Fruit fly (Drosophila melanogaster) whole organism, embryonic: ENCODE results near the gene ds.
A peak's percentile ranks its signal among the peaks of the same experiment; 100 is the strongest.

Experiments used
- Atf-2 ChIP-seq: fragments of 200-800 bp; sonication (Bioruptor generic); optimal IDR thresholded peaks from 2 replicates; lab custom pipeline; 2016; ENCODE audit warnings: missing biosample characterization, missing genetic modification characterization
- CG10565 ChIP-seq: fragments of 200-800 bp; sonication (Bioruptor generic); optimal IDR thresholded peaks from 3 replicates; lab custom pipeline; 2016; ENCODE audit warnings: missing biosample characterization, mild to moderate bottlenecking, missing genetic modification characterization
- CG11560 ChIP-seq: fragments of 200-800 bp; sonication (Bioruptor generic); IDR thresholded peaks from 3 replicates; pipeline ENCODE4 v1.3.6; 2022; ENCODE audit warnings: missing biosample characterization, missing genetic modification characterization
- CG13287 ChIP-seq: fragments of 200-800 bp; sonication (Bioruptor generic); IDR thresholded peaks from 2 replicates; pipeline ENCODE4 v1.3.6; 2022; ENCODE audit warnings: missing biosample characterization, missing genetic modification characterization; ENCODE audit not compliant: partially characterized antibody
- CG14014 ChIP-seq: fragments of 200-800 bp; sonication (Bioruptor generic); IDR thresholded peaks from 2 replicates; pipeline ENCODE4 v1.3.6; 2022; ENCODE audit warnings: missing biosample characterization, missing genetic modification characterization
- CG14050 ChIP-seq: fragments of 200-800 bp; sonication (Bioruptor generic); IDR thresholded peaks from 3 replicates; pipeline ENCODE4 v1.3.6; 2022; ENCODE audit warnings: missing biosample characterization, missing genetic modification characterization
- CG14860 ChIP-seq: fragments of 200-800 bp; sonication (Bioruptor generic); IDR thresholded peaks from 3 replicates; pipeline ENCODE4 v1.3.6; 2022; ENCODE audit warnings: missing biosample characterization, missing genetic modification characterization; ENCODE audit not compliant: partially characterized antibody
- CG17186 ChIP-seq: fragments of 200-800 bp; sonication (Bioruptor generic); optimal IDR thresholded peaks from 3 replicates; lab custom pipeline; 2017; ENCODE audit warnings: missing biosample characterization, missing genetic modification reagents, missing genetic modification characterization
- CG17359 ChIP-seq: fragments of 200-800 bp; sonication (Bioruptor generic); optimal IDR thresholded peaks from 3 replicates; lab custom pipeline; 2018; ENCODE audit warnings: missing biosample characterization, mild to moderate bottlenecking, missing genetic modification characterization, moderate library complexity
- CG17361 ChIP-seq: fragments of 200-800 bp; sonication (Bioruptor generic); IDR thresholded peaks from 3 replicates; pipeline ENCODE4 v1.3.6; 2022; ENCODE audit warnings: missing biosample characterization, missing genetic modification characterization
- CG18599 ChIP-seq: fragments of 200-800 bp; sonication (Bioruptor generic); optimal IDR thresholded peaks from 3 replicates; lab custom pipeline; 2017; ENCODE audit warnings: missing biosample characterization, missing genetic modification characterization, mild to moderate bottlenecking, moderate library complexity, missing genetic modification reagents
- CG30403 ChIP-seq: fragments of 200-800 bp; sonication (Bioruptor generic); optimal IDR thresholded peaks from 3 replicates; lab custom pipeline; 2016; ENCODE audit warnings: missing biosample characterization, missing genetic modification characterization
- CG3065 ChIP-seq: fragments of 200-800 bp; sonication (Bioruptor generic); optimal IDR thresholded peaks from 2 replicates; lab custom pipeline; 2016; ENCODE audit warnings: missing biosample characterization, missing genetic modification characterization
- CG31441 ChIP-seq: fragments of 200-800 bp; sonication (Bioruptor generic); IDR thresholded peaks from 2 replicates; pipeline ENCODE4 v1.3.6; 2022; ENCODE audit warnings: missing biosample characterization, missing genetic modification characterization
- CG3163 ChIP-seq: fragments of 200-800 bp; sonication (Bioruptor generic); optimal IDR thresholded peaks from 3 replicates; lab custom pipeline; 2016; ENCODE audit warnings: missing biosample characterization, missing genetic modification characterization
- CG34422 ChIP-seq: fragments of 200-800 bp; sonication (Bioruptor generic); IDR thresholded peaks from 3 replicates; pipeline ENCODE4 v1.3.6; 2022; ENCODE audit warnings: missing biosample characterization, missing genetic modification characterization
- CG4360 ChIP-seq: fragments of 200-800 bp; sonication (Bioruptor generic); IDR thresholded peaks from 2 replicates; pipeline ENCODE4 v1.3.6; 2022; ENCODE audit warnings: missing biosample characterization, missing genetic modification characterization
- CG4424 ChIP-seq: fragments of 200-800 bp; sonication (Bioruptor generic); optimal IDR thresholded peaks from 3 replicates; lab custom pipeline; 2016; ENCODE audit warnings: missing biosample characterization, missing genetic modification characterization
- CG4730 ChIP-seq: fragments of 200-800 bp; sonication (Bioruptor generic); IDR thresholded peaks from 2 replicates; pipeline ENCODE4 v1.3.6; 2022; ENCODE audit warnings: missing biosample characterization, missing genetic modification characterization
- CG4854 ChIP-seq: fragments of 200-800 bp; sonication (Bioruptor generic); optimal IDR thresholded peaks from 2 replicates; lab custom pipeline; 2016; ENCODE audit warnings: missing biosample characterization, missing genetic modification characterization, inconsistent platforms
- CG5245 ChIP-seq: fragments of 200-800 bp; sonication (Bioruptor generic); optimal IDR thresholded peaks from 3 replicates; lab custom pipeline; 2016; ENCODE audit warnings: missing biosample characterization, missing genetic modification characterization
- CG6175 ChIP-seq: fragments of 200-800 bp; sonication (Bioruptor generic); IDR thresholded peaks from 3 replicates; pipeline ENCODE4 v1.3.6; 2022; ENCODE audit warnings: missing biosample characterization, missing genetic modification characterization
- CG8388 ChIP-seq: fragments of 200-800 bp; sonication (Bioruptor generic); optimal IDR thresholded peaks from 2 replicates; lab custom pipeline; 2019; ENCODE audit warnings: missing biosample characterization, mild to moderate bottlenecking, missing genetic modification characterization, moderate library complexity
- CG9817 ChIP-seq: fragments of 200-800 bp; sonication (Bioruptor generic); optimal IDR thresholded peaks from 2 replicates; lab custom pipeline; 2018; ENCODE audit warnings: missing biosample characterization, mild to moderate bottlenecking, missing genetic modification characterization, moderate library complexity
- CG9876 ChIP-seq: fragments of 200-800 bp; sonication (Bioruptor generic); optimal IDR thresholded peaks from 2 replicates; lab custom pipeline; 2016; ENCODE audit warnings: missing biosample characterization, missing genetic modification characterization
- Doc3 ChIP-seq: fragments of 200-800 bp; sonication (Bioruptor generic); IDR thresholded peaks from 3 replicates; pipeline ENCODE4 v1.3.6; 2022; ENCODE audit warnings: missing biosample characterization, missing genetic modification characterization; ENCODE audit not compliant: partially characterized antibody
- Dref ChIP-seq: fragments of 200-800 bp; sonication (Bioruptor generic); IDR thresholded peaks from 2 replicates; pipeline ENCODE4 v1.3.6; 2022; ENCODE audit warnings: missing biosample characterization, missing genetic modification characterization
- Hmr ChIP-seq: fragments of 200-800 bp; sonication (Bioruptor generic); optimal IDR thresholded peaks from 3 replicates; lab custom pipeline; 2017; ENCODE audit warnings: mild to moderate bottlenecking, missing biosample characterization, missing genetic modification reagents, missing genetic modification characterization
- MTF-1 ChIP-seq: fragments of 200-800 bp; sonication (Bioruptor generic); optimal IDR thresholded peaks from 2 replicates; lab custom pipeline; 2018; ENCODE audit warnings: missing biosample characterization, mild to moderate bottlenecking, missing genetic modification characterization, borderline replicate concordance
- Nf-YA ChIP-seq: fragments of 200-800 bp; sonication (Bioruptor generic); IDR thresholded peaks from 2 replicates; pipeline ENCODE4 v1.3.6; 2022; ENCODE audit warnings: missing biosample characterization, missing genetic modification characterization
- NfI ChIP-seq: fragments of 200-800 bp; sonication (Bioruptor generic); optimal IDR thresholded peaks from 3 replicates; lab custom pipeline; 2018; ENCODE audit warnings: missing biosample characterization, mild to moderate bottlenecking, missing genetic modification characterization, moderate library complexity
- Side ChIP-seq: fragments of 200-800 bp; sonication (Bioruptor generic); optimal IDR thresholded peaks from 2 replicates; lab custom pipeline; 2016; ENCODE audit warnings: missing biosample characterization, missing genetic modification characterization
- Stat92E ChIP-seq, 3 experiments: fragments of >200 bp in 2 of 3; fragments of 200-800 bp in 1 of 3; sonication (Bioruptor generic) in 1 of 3; optimal IDR thresholded peaks; 2 replicates each; lab custom pipeline; 2017 to 2019; ENCODE audit warnings: missing biosample characterization in 3 of 3, missing genetic modification characterization in 3 of 3, mild to moderate bottlenecking in 1 of 3, moderate library complexity in 1 of 3
- Trl ChIP-seq, 3 experiments: fragments of >200 bp in 2 of 3; fragments of 200-800 bp in 1 of 3; sonication (Bioruptor generic) in 1 of 3; optimal IDR thresholded peaks; 2 replicates in 1 of 3; 3 replicates in 2 of 3; lab custom pipeline; 2016 to 2017; ENCODE audit warnings: missing biosample characterization in 1 of 3, missing genetic modification characterization in 1 of 3
- al ChIP-seq: fragments of 200-800 bp; sonication (Bioruptor generic); IDR thresholded peaks from 2 replicates; pipeline ENCODE4 v1.3.6; 2022; ENCODE audit warnings: missing biosample characterization, missing genetic modification characterization
- caup ChIP-seq: fragments of 200-800 bp; sonication (Bioruptor generic); optimal IDR thresholded peaks from 3 replicates; lab custom pipeline; 2017; ENCODE audit warnings: missing biosample characterization, mild to moderate bottlenecking, missing genetic modification characterization, moderate library complexity; ENCODE audit not compliant: severe bottlenecking
- chif ChIP-seq, 2 experiments: fragments of 200-800 bp; sonication (Bioruptor generic); optimal IDR thresholded peaks; 3 replicates each; lab custom pipeline; 2016; ENCODE audit warnings: missing biosample characterization in 2 of 2, missing genetic modification characterization in 2 of 2
- crol ChIP-seq: fragments of 200-800 bp; sonication (Bioruptor generic); IDR thresholded peaks from 2 replicates; pipeline ENCODE4 v1.3.6; 2022; ENCODE audit warnings: missing biosample characterization, missing genetic modification characterization
- dmrt99B ChIP-seq: fragments of 200-800 bp; sonication (Bioruptor generic); optimal IDR thresholded peaks from 2 replicates; lab custom pipeline; 2018; ENCODE audit warnings: missing biosample characterization, mild to moderate bottlenecking, missing genetic modification characterization, moderate library complexity
- eve ChIP-seq, 2 experiments: fragments of >200 bp; optimal IDR thresholded peaks; 2 replicates each; lab custom pipeline; 2017; ENCODE audit warnings: missing biosample characterization in 2 of 2, missing genetic modification characterization in 2 of 2
- fd102C ChIP-seq: fragments of 200-800 bp; sonication (Bioruptor generic); optimal IDR thresholded peaks from 2 replicates; lab custom pipeline; 2018; ENCODE audit warnings: missing biosample characterization, mild to moderate bottlenecking, missing genetic modification characterization, moderate library complexity
- gcm ChIP-seq: fragments of 200-800 bp; sonication (Bioruptor generic); optimal IDR thresholded peaks from 2 replicates; lab custom pipeline; 2019; ENCODE audit warnings: missing biosample characterization, mild to moderate bottlenecking, missing genetic modification characterization, moderate library complexity
- grau ChIP-seq: fragments of 200-800 bp; optimal IDR thresholded peaks from 3 replicates; lab custom pipeline; 2019; ENCODE audit warnings: missing biosample characterization, mild to moderate bottlenecking, missing genetic modification characterization, moderate library complexity
- klu ChIP-seq: fragments of 200-800 bp; sonication (Bioruptor generic); IDR thresholded peaks from 2 replicates; pipeline ENCODE4 v1.3.6; 2022; ENCODE audit warnings: missing biosample characterization, missing genetic modification characterization
- kni ChIP-seq: fragments of 200-800 bp; sonication (Bioruptor generic); optimal IDR thresholded peaks from 3 replicates; lab custom pipeline; 2017; ENCODE audit warnings: mild to moderate bottlenecking, missing biosample characterization, missing genetic modification reagents, missing genetic modification characterization
- nerfin-1 ChIP-seq: fragments of 200-800 bp; sonication (Bioruptor generic); optimal IDR thresholded peaks from 3 replicates; lab custom pipeline; 2019; ENCODE audit warnings: missing biosample characterization, mild to moderate bottlenecking, missing genetic modification characterization, moderate library complexity
- pho ChIP-seq: fragments of 200-800 bp; sonication (Bioruptor generic); optimal IDR thresholded peaks from 2 replicates; lab custom pipeline; 2016; ENCODE audit warnings: missing biosample characterization, missing genetic modification characterization
- rib ChIP-seq: fragments of 200-800 bp; sonication (Bioruptor generic); IDR thresholded peaks from 2 replicates; pipeline ENCODE4 v1.3.6; 2022; ENCODE audit warnings: missing biosample characterization, missing genetic modification characterization
- trh ChIP-seq: fragments of 200-800 bp; sonication (Bioruptor generic); optimal IDR thresholded peaks from 2 replicates; lab custom pipeline; 2016; ENCODE audit warnings: missing biosample characterization, missing genetic modification characterization
- twi ChIP-seq: fragments of 200-800 bp; optimal IDR thresholded peaks from 2 replicates; lab custom pipeline; 2019; ENCODE audit warnings: missing biosample characterization, mild to moderate bottlenecking, missing genetic modification characterization, moderate library complexity

The ds gene

dm6 chr2L:602439-602879, 112.3 kb downstream of the ds start, which contains the start of gene CG13689 (continued):
- no peak for TF ChIP-seq CG3163
- TF ChIP-seq twi (tag; lab: Kevin White, UChicago) = peak; percentile 37
- peak; percentile 30 for TF ChIP-seq CG4854
- TF ChIP-seq CG30403 = peak; percentile 68
- peak; percentile 41; the same call in 1 of the 2 replicates for TF ChIP-seq CG14014
- no peak for TF ChIP-seq CG4360 (GFP tag; lab: Robert Waterston, UW)
- peak in 1 of 3 experiments; percentile 67 for TF ChIP-seq Stat92E (GFP tag; optimal IDR thresholded peaks at IDR 0.05; lab: Kevin White, UChicago)
- no peak for TF ChIP-seq CG3065 (GFP tag; lab: Kevin White, UChicago)
- no peak for TF ChIP-seq kni (GFP tag; lab: Kevin White, UChicago)
- TF ChIP-seq caup (GFP tag; lab: Kevin White, UChicago) = peak; percentile 32
- TF ChIP-seq CG17361 (GFP tag; lab: Robert Waterston, UW) = peak; percentile 62
- TF ChIP-seq trh (GFP tag; lab: Kevin White, UChicago) = no peak
- peak; percentile 16 for TF ChIP-seq CG8388
- TF ChIP-seq grau (tag; lab: Kevin White, UChicago) = peak; percentile 52
- TF ChIP-seq CG10565 (GFP tag; lab: Kevin White, UChicago) = no peak
- peak; percentile 53 for TF ChIP-seq CG31441 (GFP tag; lab: Robert Waterston, UW)
- TF ChIP-seq MTF-1 (GFP tag; lab: Kevin White, UChicago) = peak; percentile 39
- TF ChIP-seq crol (GFP tag; lab: Robert Waterston, UW) = no peak
- TF ChIP-seq eve (GFP tag; optimal IDR thresholded peaks at IDR 0.05; lab: Kevin White, UChicago) = peak in 1 of 2 experiments; percentile 74
- TF ChIP-seq Nf-YA (GFP tag; lab: Robert Waterston, UW) = no peak
- TF ChIP-seq Side = peak; percentile 29
- TF ChIP-seq CG6175 (GFP tag; lab: Robert Waterston, UW) = no peak
- no peak for TF ChIP-seq CG17186 (GFP tag; lab: Kevin White, UChicago)
- TF ChIP-seq klu = no peak
- TF ChIP-seq gcm (GFP tag; lab: Kevin White, UChicago) = no peak
- TF ChIP-seq Atf-2 (GFP tag; lab: Kevin White, UChicago) = no peak
- no peak for TF ChIP-seq CG9876 (GFP tag; lab: Kevin White, UChicago)
- no peak for TF ChIP-seq dmrt99B (tag; lab: Kevin White, UChicago)
- TF ChIP-seq CG4424 (GFP tag; lab: Kevin White, UChicago) = peak; percentile 63
- TF ChIP-seq CG18599 = peak; percentile 54
- TF ChIP-seq Doc3 (GFP tag; lab: Robert Waterston, UW) = no peak
- TF ChIP-seq al = no peak
- TF ChIP-seq CG14860 (GFP tag; lab: Robert Waterston, UW) = no peak
- 0 out of 3 replicates have a peak, but pooled peaks have one; percentile 11 for TF ChIP-seq CG11560 (tag; lab: Robert Waterston, UW)
- peak; percentile 19; the same call in 1 of the 2 replicates for TF ChIP-seq CG4730
- TF ChIP-seq CG14050 = no peak
- peak in 1 of 2 experiments; percentile 67 for TF ChIP-seq chif (GFP tag; optimal IDR thresholded peaks at IDR 0.05; lab: Kevin White, UChicago)
- no peak for TF ChIP-seq rib
- TF ChIP-seq CG5245 (GFP tag; lab: Kevin White, UChicago) = peak; percentile 48
- TF ChIP-seq Dref (GFP tag; lab: Robert Waterston, UW) = peak; percentile 51
- TF ChIP-seq pho (GFP tag; lab: Kevin White, UChicago) = no peak
- peak; percentile 74 for TF ChIP-seq CG9817
- TF ChIP-seq CG34422 (GFP tag; lab: Robert Waterston, UW) = peak; percentile 72
- TF ChIP-seq fd102C = peak; percentile 37
- peak; percentile 56 for TF ChIP-seq CG17359
- TF ChIP-seq CG13287 (GFP tag; lab: Robert Waterston, UW) = peak; percentile 64
- peak; percentile 57 for TF ChIP-seq Hmr (GFP tag; lab: Kevin White, UChicago)
- TF ChIP-seq NfI (GFP tag; lab: Kevin White, UChicago) = peak; percentile 60
- no peak for TF ChIP-seq Trl (optimal IDR thresholded peaks at IDR 0.05; lab: Kevin White, UChicago)
- peak; percentile 38 for TF ChIP-seq Trl (GFP tag; optimal IDR thresholded peaks at IDR 0.05; lab: Kevin White, UChicago)
- TF ChIP-seq nerfin-1 = no peak
